Fruit fly (Drosophila melanogaster): Measurements from ENCODE around the gene CG9168.

Gene CG9168

dm6 chr3L:1424488-1424887, 13.6 kb downstream of the CG9168 start:
- TF ChIP-seq Max (GFP tag; optimal IDR thresholded peaks at IDR 0.05) (no peak), fu2 (GFP tag; optimal IDR thresholded peaks at IDR 0.05) (no peak), CG4730 (GFP tag; IDR thresholded peaks at IDR 0.05) (0 out of 2 replicates have a peak, but pooled peaks have one; percentile 14), CG12155 (GFP tag; optimal IDR thresholded peaks at IDR 0.05) (no peak), dati (GFP tag; IDR thresholded peaks at IDR 0.05) (no peak), CG30020 (tag; optimal IDR thresholded peaks at IDR 0.05) (no peak), CG12391 (tag; optimal IDR thresholded peaks at IDR 0.05) (no peak), maf-S (GFP tag; optimal IDR thresholded peaks at IDR 0.05) (no peak), CG5245 (GFP tag; optimal IDR thresholded peaks at IDR 0.05) (no peak), MBD-R2 (GFP tag; IDR thresholded peaks at IDR 0.05) (no peak), CG12942 (GFP tag; optimal IDR thresholded peaks at IDR 0.05) (no peak), gce (GFP tag; IDR thresholded peaks at IDR 0.05) (0 out of 3 replicates have a peak, but pooled peaks have one; percentile 40), HmgD (GFP tag; optimal IDR thresholded peaks at IDR 0.05) (no peak), CG32772 (GFP tag; IDR thresholded peaks at IDR 0.05) (0 out of 2 replicates have a peak, but pooled peaks have one; percentile 20), bowl (GFP tag; IDR thresholded peaks at IDR 0.05) (no peak), Meics (GFP tag; optimal IDR thresholded peaks at IDR 0.05) (no peak), Mrtf (GFP tag; IDR thresholded peaks at IDR 0.05) (peak; percentile 8; the same call in 1 of the 3 replicates), Ptx1 (GFP tag; IDR thresholded peaks at IDR 0.05) (0 out of 2 replicates have a peak, but pooled peaks have one; percentile 17), CG10979 (tag; optimal IDR thresholded peaks at IDR 0.05) (peak; percentile 43), B-H1 (GFP tag; IDR thresholded peaks at IDR 0.05) (no peak), Elba2 (GFP tag; optimal IDR thresholded peaks at IDR 0.05) (no peak), CG16779 (GFP tag; IDR thresholded peaks at IDR 0.05) (no peak), D19B (GFP tag; optimal IDR thresholded peaks at IDR 0.05) (no peak), tgo (GFP tag; IDR thresholded peaks at IDR 0.05) (no peak), CG3163 (GFP tag; optimal IDR thresholded peaks at IDR 0.05) (no peak), repo (GFP tag; optimal IDR thresholded peaks at IDR 0.05) (no peak), bcd (GFP tag; optimal IDR thresholded peaks at IDR 0.05) (no peak), CG7271 (tag; optimal IDR thresholded peaks at IDR 0.05) (no peak), nau (GFP tag; optimal IDR thresholded peaks at IDR 0.05) (no peak), gro (GFP tag; optimal IDR thresholded peaks at IDR 0.05) (no peak), zf30C (GFP tag; optimal IDR thresholded peaks at IDR 0.05) (no peak), sna (GFP tag; IDR thresholded peaks at IDR 0.05; ENCODE audit: partially characterized antibody) (no peak), MTF-1 (GFP tag; optimal IDR thresholded peaks at IDR 0.05; ENCODE audit: borderline replicate concordance) (no peak), ewg (GFP tag; optimal IDR thresholded peaks at IDR 0.05) (no peak), fru (optimal IDR thresholded peaks at IDR 0.05) (no peak), seq (GFP tag; IDR thresholded peaks at IDR 0.05) (no peak), Dad (GFP tag; optimal IDR thresholded peaks at IDR 0.05) (no peak), vvl (GFP tag; IDR thresholded peaks at IDR 0.05) (peak; percentile 23; the same call in 1 of the 2 replicates), otp (GFP tag; IDR thresholded peaks at IDR 0.05) (peak; percentile 14; the same call in 1 of the 3 replicates), Lpt (GFP tag; optimal IDR thresholded peaks at IDR 0.05) (no peak), CG9609 (GFP tag; optimal IDR thresholded peaks at IDR 0.05) (no peak), CG8478 (optimal IDR thresholded peaks at IDR 0.05) (no peak), CG18262 (tag; optimal IDR thresholded peaks at IDR 0.05) (peak; percentile 62), en (GFP tag; optimal IDR thresholded peaks at IDR 0.05) (no peak), HLH4C (GFP tag; IDR thresholded peaks at IDR 0.05; ENCODE audit: partially characterized antibody) (no peak), Atf3 (GFP tag; optimal IDR thresholded peaks at IDR 0.05) (no peak), CG11560 (tag; IDR thresholded peaks at IDR 0.05) (no peak), MESR4 (GFP tag; optimal IDR thresholded peaks at IDR 0.05) (no peak), Atf6 (GFP tag; IDR thresholded peaks at IDR 0.05) (no peak), CG4707 (GFP tag; optimal IDR thresholded peaks at IDR 0.05) (no peak), ssp (GFP tag; IDR thresholded peaks at IDR 0.05) (no peak), CG1832 (GFP tag; optimal IDR thresholded peaks at IDR 0.05) (no peak), Fer1 (GFP tag; optimal IDR thresholded peaks at IDR 0.05) (no peak)

All from whole organism, embryonic.